Worm (Caenorhabditis elegans): ENCODE measurements around the gene tsp-18.
"Not testable (repeated sequence)": the region's sequence is repeated elsewhere in the genome, so short reads cannot be mapped to it uniquely, and the experiment has no call there.

tsp-18 gene

DNA sequence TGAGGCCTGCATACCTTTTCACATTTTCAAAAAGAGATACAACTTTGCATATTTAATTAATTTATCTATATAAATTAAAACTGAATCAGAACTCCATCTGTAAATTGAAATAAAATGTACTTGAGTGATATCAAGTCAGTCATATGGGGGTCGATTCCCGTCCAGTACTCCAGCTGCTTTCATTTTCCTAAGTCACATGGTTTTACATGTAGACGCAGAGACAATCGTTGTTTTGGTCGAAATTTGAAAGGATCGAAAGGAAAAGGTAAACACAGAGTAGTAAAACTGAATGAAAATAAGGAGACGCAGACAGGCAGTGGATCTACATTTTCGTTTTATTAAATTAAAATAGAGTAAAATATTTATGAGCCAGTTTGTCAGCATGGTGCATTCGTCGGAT is 30.2 kb upstream of the tsp-18 start (continued):
- TF ChIP-seq ztf-1 (GFP tag; conservative IDR thresholded peaks at IDR 0.05) (no peak), lin-11 (tag; optimal IDR thresholded peaks at IDR 0.05) (no peak), peb-1 (tag; optimal IDR thresholded peaks at IDR 0.05) (no peak), mdl-1 (tag; optimal IDR thresholded peaks at IDR 0.05) (no peak), lsy-2 (tag; optimal IDR thresholded peaks at IDR 0.05) (peak in 1 of 2 experiments; percentile 27), lin-13 (GFP tag; optimal IDR thresholded peaks at IDR 0.05) (no peak), ama-1 (optimal IDR thresholded peaks at IDR 0.05) (no peak), elt-3 (tag; optimal IDR thresholded peaks at IDR 0.05) (no peak), nhr-6 (tag; optimal IDR thresholded peaks at IDR 0.05) (no peak), aly-2 (tag; optimal IDR thresholded peaks at IDR 0.05) (no peak), ztf-11 (tag; optimal IDR thresholded peaks at IDR 0.05) (no peak), blmp-1 (tag; optimal IDR thresholded peaks at IDR 0.05; ENCODE audit: insufficient read depth) (peak; percentile 51), mab-5 (tag; optimal IDR thresholded peaks at IDR 0.05) (no peak), crh-2 (tag; optimal IDR thresholded peaks at IDR 0.05) (no peak), egl-27 (tag; optimal IDR thresholded peaks at IDR 0.05) (no peak), zag-1 (tag; optimal IDR thresholded peaks at IDR 0.05) (no peak)

- TF ChIP-seq nhr-77 (tag; optimal IDR thresholded peaks at IDR 0.05) (no peak), F13H6.1 (tag; optimal IDR thresholded peaks at IDR 0.05) (no peak), unc-55 (GFP tag; optimal IDR thresholded peaks at IDR 0.05) (no peak), aly-2 (tag; optimal IDR thresholded peaks at IDR 0.05) (no peak), zag-1 (tag; optimal IDR thresholded peaks at IDR 0.05) (no peak), dmd-4 (tag; optimal IDR thresholded peaks at IDR 0.05) (no peak), nhr-129 (tag; optimal IDR thresholded peaks at IDR 0.05) (no peak), nhr-11 (tag; optimal IDR thresholded peaks at IDR 0.05) (no peak), mbf-1 (tag; optimal IDR thresholded peaks at IDR 0.05) (no peak), skn-1 (tag; optimal IDR thresholded peaks at IDR 0.05) (no peak), ztf-11 (tag; optimal IDR thresholded peaks at IDR 0.05) (no peak), nhr-21 (tag; optimal IDR thresholded peaks at IDR 0.05) (no peak), snpc-4 (tag; optimal IDR thresholded peaks at IDR 0.05) (no peak), R02D3.7 (tag; optimal IDR thresholded peaks at IDR 0.05) (no peak), nhr-6 (tag; optimal IDR thresholded peaks at IDR 0.05) (no peak), ztf-1 (GFP tag; conservative IDR thresholded peaks at IDR 0.05) (no peak)
Observed at ce11 chrII:5876053-5876452, 28.3 kb upstream of the tsp-18 start, which contains the start of gene F55C12.6. F55C12.6 (minus strand) TSS chrII:5876153.

DNA sequence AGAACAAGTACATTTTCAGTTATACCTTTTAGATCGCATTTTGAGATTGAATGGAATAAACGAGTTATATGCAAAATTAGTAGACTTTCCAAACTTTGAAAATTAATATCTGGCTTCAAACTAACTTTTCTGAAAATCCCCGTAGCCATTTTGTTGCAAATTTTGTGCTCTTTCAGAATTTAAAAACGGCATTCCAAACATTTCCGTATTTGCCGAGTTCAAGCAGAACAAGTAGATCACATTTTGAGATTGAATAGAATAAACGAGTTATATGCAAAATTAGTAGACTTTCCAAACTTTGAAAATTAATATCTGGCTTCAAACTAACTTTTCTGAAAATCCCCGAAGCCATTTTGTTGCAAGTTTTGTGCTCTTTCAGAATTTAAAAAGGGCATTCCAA is 27.8 kb upstream of the tsp-18 start, which contains the start of gene F55C12.2:
Gene F55C12.2 (plus strand): TSS at position 301 of the 400 bp plus-strand sequence.
- not testable (repeated sequence) for TF ChIP-seq nhr-237, sem-4, peb-1 (tag; optimal IDR thresholded peaks at IDR 0.05)

ce11 chrII:5880677-5881076 is 23.7 kb upstream of the tsp-18 start:
- no peak for TF ChIP-seq ceh-82 (tag; optimal IDR thresholded peaks at IDR 0.05)
- TF ChIP-seq nhr-237 (tag; optimal IDR thresholded peaks at IDR 0.05), result no peak
- TF ChIP-seq ztf-1 (GFP tag; conservative IDR thresholded peaks at IDR 0.05), result no peak
- TF ChIP-seq nhr-21 (tag; optimal IDR thresholded peaks at IDR 0.05), result no peak
- no peak for TF ChIP-seq unc-62 (GFP tag; optimal IDR thresholded peaks at IDR 0.05)
- TF ChIP-seq ztf-4 (tag; optimal IDR thresholded peaks at IDR 0.05), result no peak
- no peak for TF ChIP-seq unc-55 (GFP tag; optimal IDR thresholded peaks at IDR 0.05)
- TF ChIP-seq gmeb-1 (tag; optimal IDR thresholded peaks at IDR 0.05), result no peak
- TF ChIP-seq nhr-77 (tag; optimal IDR thresholded peaks at IDR 0.05), result no peak
- TF ChIP-seq sma-3 (GFP tag; optimal IDR thresholded peaks at IDR 0.05), result no peak
- no peak for TF ChIP-seq skn-1 (tag; optimal IDR thresholded peaks at IDR 0.05)
- TF ChIP-seq nhr-25 (tag; optimal IDR thresholded peaks at IDR 0.05), result peak; percentile 72
- TF ChIP-seq crh-2 (tag; optimal IDR thresholded peaks at IDR 0.05), result no peak
- no peak for TF ChIP-seq egl-27 (tag; optimal IDR thresholded peaks at IDR 0.05)
- no peak for TF ChIP-seq elt-3 (tag; optimal IDR thresholded peaks at IDR 0.05)
- no peak for TF ChIP-seq fos-1 (tag; optimal IDR thresholded peaks at IDR 0.05)
- no peak for TF ChIP-seq ZK546.5 (tag; optimal IDR thresholded peaks at IDR 0.05)
- TF ChIP-seq peb-1 (tag; optimal IDR thresholded peaks at IDR 0.05), result no peak
- TF ChIP-seq sma-9 (GFP tag; optimal IDR thresholded peaks at IDR 0.05), result no peak
- TF ChIP-seq sma-9 (tag; optimal IDR thresholded peaks at IDR 0.05), result no peak
- no peak for TF ChIP-seq snpc-4 (tag; optimal IDR thresholded peaks at IDR 0.05)
- TF ChIP-seq alr-1 (tag; optimal IDR thresholded peaks at IDR 0.05), result no peak
- TF ChIP-seq nhr-6 (tag; optimal IDR thresholded peaks at IDR 0.05), result no peak
- TF ChIP-seq lsy-2 (tag; optimal IDR thresholded peaks at IDR 0.05), result peak in 1 of 2 experiments; percentile 10
- no peak for TF ChIP-seq blmp-1 (tag; optimal IDR thresholded peaks at IDR 0.05; ENCODE audit: insufficient read depth)
- no peak for TF ChIP-seq R02D3.7 (tag; optimal IDR thresholded peaks at IDR 0.05)
- TF ChIP-seq lin-11 (tag; optimal IDR thresholded peaks at IDR 0.05), result no peak
- TF ChIP-seq elt-1 (tag; optimal IDR thresholded peaks at IDR 0.05), result no peak
- TF ChIP-seq lin-39 (tag; optimal IDR thresholded peaks at IDR 0.05), result no peak
- TF ChIP-seq aly-2 (tag; optimal IDR thresholded peaks at IDR 0.05), result no peak
- TF ChIP-seq ceh-16 (tag; optimal IDR thresholded peaks at IDR 0.05), result peak; percentile 3
- no peak for TF ChIP-seq nhr-129 (tag; optimal IDR thresholded peaks at IDR 0.05)
- TF ChIP-seq mab-5 (tag; optimal IDR thresholded peaks at IDR 0.05), result no peak
- peak; percentile 22 for TF ChIP-seq C34F6.9 (tag; optimal IDR thresholded peaks at IDR 0.05)

All from whole organism, L2 larva.